Fruit fly (Drosophila melanogaster) whole organism, adult: ENCODE results near the gene CG7084.

ENCODE experiments used
- CG11617 ChIP-seq: fragments of 200-800 bp; sonication (Bioruptor generic); optimal IDR thresholded peaks from 2 replicates; lab custom pipeline; 2017; ENCODE audit warnings: mild to moderate bottlenecking, missing biosample characterization, missing genetic modification reagents, missing genetic modification characterization
- CG12768 ChIP-seq: fragments of 200-800 bp; sonication (Bioruptor generic); optimal IDR thresholded peaks from 2 replicates; lab custom pipeline; 2017; ENCODE audit warnings: missing biosample characterization, missing genetic modification characterization, mild to moderate bottlenecking, moderate library complexity, missing genetic modification reagents
- CG14711 ChIP-seq: fragments of 200-800 bp; sonication (Bioruptor generic); optimal IDR thresholded peaks from 2 replicates; lab custom pipeline; 2018; ENCODE audit warnings: missing biosample characterization, mild to moderate bottlenecking, missing genetic modification characterization, moderate library complexity
- CG1620 ChIP-seq: fragments of 200-800 bp; sonication (Bioruptor generic); optimal IDR thresholded peaks from 2 replicates; lab custom pipeline; 2016; ENCODE audit warnings: missing biosample characterization, missing genetic modification characterization
- CG33017 ChIP-seq: fragments of 200-800 bp; sonication (Bioruptor generic); optimal IDR thresholded peaks from 2 replicates; lab custom pipeline; 2018; ENCODE audit warnings: missing biosample characterization, mild to moderate bottlenecking, missing genetic modification characterization, moderate library complexity
- CG5204 ChIP-seq: fragments of 200-800 bp; sonication (Bioruptor generic); optimal IDR thresholded peaks from 2 replicates; lab custom pipeline; 2016; ENCODE audit warnings: missing biosample characterization, missing genetic modification characterization
- CG7045 ChIP-seq: fragments of 200-800 bp; sonication (Bioruptor generic); optimal IDR thresholded peaks from 2 replicates; lab custom pipeline; 2017; ENCODE audit warnings: missing biosample characterization, mild to moderate bottlenecking, missing genetic modification characterization
- CG7101 ChIP-seq: fragments of 200-800 bp; sonication (Bioruptor generic); optimal IDR thresholded peaks from 2 replicates; lab custom pipeline; 2018; ENCODE audit warnings: missing biosample characterization, mild to moderate bottlenecking, missing genetic modification characterization, moderate library complexity
- Clk ChIP-seq: fragments of 200-800 bp; sonication (Bioruptor generic); optimal IDR thresholded peaks from 2 replicates; lab custom pipeline; 2017; ENCODE audit warnings: missing biosample characterization, missing genetic modification characterization
- Crg-1 ChIP-seq: fragments of 200-800 bp; sonication (Bioruptor generic); optimal IDR thresholded peaks from 2 replicates; lab custom pipeline; 2016; ENCODE audit warnings: missing biosample characterization, missing genetic modification characterization
- Hr96 ChIP-seq: fragments of 200-800 bp; sonication (Bioruptor generic); optimal IDR thresholded peaks from 2 replicates; lab custom pipeline; 2016; ENCODE audit warnings: missing biosample characterization, missing genetic modification characterization
- Mnt ChIP-seq: fragments of 200-800 bp; sonication (Bioruptor generic); optimal IDR thresholded peaks from 2 replicates; lab custom pipeline; 2016; ENCODE audit warnings: missing biosample characterization, mild to moderate bottlenecking, missing genetic modification characterization
- bab1 ChIP-seq: fragments of 200-800 bp; sonication (Bioruptor generic); optimal IDR thresholded peaks from 3 replicates; lab custom pipeline; 2019; ENCODE audit warnings: missing biosample characterization, mild to moderate bottlenecking, missing genetic modification characterization, moderate library complexity
- cic ChIP-seq: fragments of 200-800 bp; sonication (Bioruptor generic); optimal IDR thresholded peaks from 2 replicates; lab custom pipeline; 2017; ENCODE audit warnings: missing biosample characterization, mild to moderate bottlenecking, missing genetic modification characterization, moderate library complexity
- cnc ChIP-seq, 2 experiments: fragments of >200 bp; optimal IDR thresholded peaks; 2 replicates each; lab custom pipeline; 2017
- kay ChIP-seq: fragments of 200-800 bp; sonication (Bioruptor generic); peaks from one replicate; lab custom pipeline; 2016; ENCODE audit warnings: missing biosample characterization, missing genetic modification characterization, borderline replicate concordance
- ovo ChIP-seq: fragments of 200-800 bp; sonication (Bioruptor generic); optimal IDR thresholded peaks from 2 replicates; lab custom pipeline; 2016; ENCODE audit warnings: missing biosample characterization, missing genetic modification characterization
- pad ChIP-seq: fragments of 200-800 bp; sonication (Bioruptor generic); optimal IDR thresholded peaks from 3 replicates; lab custom pipeline; 2017; ENCODE audit warnings: missing biosample characterization, missing genetic modification characterization, mild to moderate bottlenecking, moderate library complexity, missing genetic modification reagents
- tj ChIP-seq: fragments of 200-800 bp; sonication (Bioruptor generic); optimal IDR thresholded peaks from 3 replicates; lab custom pipeline; 2017; ENCODE audit warnings: missing biosample characterization, mild to moderate bottlenecking, missing genetic modification characterization, moderate library complexity
- toe ChIP-seq: fragments of 200-800 bp; sonication (Bioruptor generic); optimal IDR thresholded peaks from 2 replicates; lab custom pipeline; 2016; ENCODE audit warnings: missing biosample characterization, missing genetic modification characterization

CG7084 gene

DNA sequence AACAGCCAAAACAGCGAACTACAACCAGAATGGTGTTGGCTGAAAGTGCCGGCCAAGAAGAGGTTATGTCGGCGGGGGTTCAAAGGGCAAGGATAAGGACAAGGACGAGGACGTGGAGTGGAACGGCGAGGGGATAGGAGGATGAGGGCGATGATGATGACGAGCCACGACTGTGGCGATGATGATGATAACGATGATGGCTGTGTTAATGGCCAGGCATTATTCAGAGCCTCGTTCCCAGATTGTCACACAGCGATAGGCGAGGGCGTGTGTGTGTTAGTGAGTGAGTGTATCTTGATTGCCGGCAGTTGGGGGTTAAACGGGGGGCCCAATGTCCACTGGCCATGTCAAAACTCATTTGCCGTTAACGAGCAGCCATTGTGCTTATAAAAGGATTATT, 25.6 kb upstream of the CG7084 start:
- TF ChIP-seq toe (GFP tag; lab: Kevin White, UChicago) (no peak), ovo (no peak), cnc (optimal IDR thresholded peaks at IDR 0.05; lab: Kevin White, UChicago) (no peak), CG33017 (no peak), CG5204 (GFP tag; lab: Kevin White, UChicago) (no peak), cic (GFP tag; lab: Kevin White, UChicago) (no peak), kay (no peak), CG7045 (GFP tag; lab: Kevin White, UChicago) (no peak), Clk (no peak)

- TF ChIP-seq Clk (no peak), tj (GFP tag; lab: Kevin White, UChicago) (no peak), CG33017 (no peak), Hr96 (GFP tag; lab: Kevin White, UChicago) (no peak), CG11617 (GFP tag; lab: Kevin White, UChicago) (no peak), bab1 (no peak), CG14711 (tag; lab: Kevin White, UChicago) (no peak)
These were observed 11.1 kb upstream of the CG7084 start for dm6 chr3R:22287470-22287869.

DNA sequence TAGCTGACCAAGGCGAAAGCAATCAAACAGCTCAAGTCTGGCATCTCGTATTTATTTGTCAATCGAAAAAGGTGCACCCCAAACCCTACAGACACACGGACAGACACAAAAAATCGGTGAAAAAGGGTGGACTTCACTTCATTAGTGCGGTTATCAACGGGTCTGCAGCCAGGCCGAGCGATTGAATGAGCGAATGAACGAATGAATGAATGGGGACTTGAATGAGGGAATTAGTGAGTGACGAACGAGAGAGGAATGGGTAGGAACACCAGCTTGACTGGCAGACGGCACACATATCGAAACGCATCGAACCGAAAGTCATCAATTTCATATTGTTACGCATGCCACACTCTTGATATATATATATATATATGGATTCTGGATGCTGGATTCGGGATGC, 10.3 kb upstream of the CG7084 start:
- TF ChIP-seq CG5204 (GFP tag; lab: Kevin White, UChicago) = no peak
- no peak for TF ChIP-seq kay
- no peak for TF ChIP-seq CG33017
- no peak for TF ChIP-seq CG14711 (tag; lab: Kevin White, UChicago)
- TF ChIP-seq tj (GFP tag; lab: Kevin White, UChicago) = no peak
- no peak for TF ChIP-seq cnc (optimal IDR thresholded peaks at IDR 0.05; lab: Kevin White, UChicago)
- no peak for TF ChIP-seq pad
- TF ChIP-seq Hr96 (GFP tag; lab: Kevin White, UChicago) = no peak
- TF ChIP-seq CG1620 (GFP tag; lab: Kevin White, UChicago) = no peak
- no peak for TF ChIP-seq toe (GFP tag; lab: Kevin White, UChicago)
- TF ChIP-seq Crg-1 (GFP tag; lab: Kevin White, UChicago) = no peak
- TF ChIP-seq Mnt (GFP tag; lab: Kevin White, UChicago) = no peak
- TF ChIP-seq ovo = no peak
- no peak for TF ChIP-seq CG11617 (GFP tag; lab: Kevin White, UChicago)
- TF ChIP-seq bab1 = no peak
- TF ChIP-seq CG7101 (tag; lab: Kevin White, UChicago) = no peak
- TF ChIP-seq CG12768 = no peak
- TF ChIP-seq cic (GFP tag; lab: Kevin White, UChicago) = no peak
- no peak for TF ChIP-seq Clk
- TF ChIP-seq CG7045 (GFP tag; lab: Kevin White, UChicago) = no peak

dm6 chr3R:22300064-22300463, 1.5 kb downstream of the CG7084 start:
- TF ChIP-seq CG33017 (no peak), toe (GFP tag; lab: Kevin White, UChicago) (no peak), pad (no peak), bab1 (no peak), CG7045 (GFP tag; lab: Kevin White, UChicago) (no peak), Hr96 (GFP tag; lab: Kevin White, UChicago) (no peak), ovo (no peak), CG7101 (tag; lab: Kevin White, UChicago) (no peak), CG1620 (GFP tag; lab: Kevin White, UChicago) (no peak)

- TF ChIP-seq bab1 (no peak), CG7101 (tag; lab: Kevin White, UChicago) (no peak), CG11617 (GFP tag; lab: Kevin White, UChicago) (no peak), CG12768 (no peak), toe (GFP tag; lab: Kevin White, UChicago) (no peak), cic (GFP tag; lab: Kevin White, UChicago) (no peak), tj (GFP tag; lab: Kevin White, UChicago) (no peak), CG5204 (GFP tag; lab: Kevin White, UChicago) (no peak), Hr96 (GFP tag; lab: Kevin White, UChicago) (no peak), CG14711 (tag; lab: Kevin White, UChicago) (no peak), Clk (no peak), ovo (no peak), pad (no peak), kay (no peak), CG7045 (GFP tag; lab: Kevin White, UChicago) (no peak), Mnt (GFP tag; lab: Kevin White, UChicago) (no peak)
These were observed 25.4 kb downstream of the CG7084 start, which contains the start of gene CG34377 for dm6 chr3R:22323994-22324393. TSS of gene CG34377 (minus strand) at chr3R:22324094.

DNA sequence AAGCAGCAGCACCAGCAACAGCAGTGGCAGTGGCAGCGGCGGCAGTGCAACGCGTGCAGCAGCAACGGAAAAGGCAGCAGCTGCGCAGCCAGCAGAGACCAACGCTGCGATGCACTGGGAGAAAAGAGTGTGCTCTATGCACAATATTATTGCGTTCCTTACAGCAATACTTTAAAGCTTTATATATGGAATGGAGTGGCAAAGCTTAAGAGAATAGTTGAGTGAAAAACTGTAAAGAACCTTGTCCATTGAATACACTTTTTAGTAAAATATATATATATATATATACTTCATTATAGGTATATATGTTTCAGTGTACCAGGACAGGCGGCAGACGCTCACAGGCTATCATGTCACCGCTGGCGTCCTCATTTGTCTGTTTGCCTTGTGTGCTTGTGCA, 26.1 kb downstream of the CG7084 start:
- TF ChIP-seq Crg-1 (GFP tag; lab: Kevin White, UChicago) (no peak), CG33017 (no peak), cnc (optimal IDR thresholded peaks at IDR 0.05; lab: Kevin White, UChicago) (no peak), Mnt (GFP tag; lab: Kevin White, UChicago) (no peak), CG1620 (GFP tag; lab: Kevin White, UChicago) (no peak), kay (no peak), toe (GFP tag; lab: Kevin White, UChicago) (no peak), CG7101 (tag; lab: Kevin White, UChicago) (no peak), CG11617 (GFP tag; lab: Kevin White, UChicago) (no peak), CG12768 (no peak), CG7045 (GFP tag; lab: Kevin White, UChicago) (no peak), ovo (no peak), CG5204 (GFP tag; lab: Kevin White, UChicago) (no peak), pad (no peak), Hr96 (GFP tag; lab: Kevin White, UChicago) (no peak), CG14711 (tag; lab: Kevin White, UChicago) (no peak), Clk (no peak), cic (GFP tag; lab: Kevin White, UChicago) (no peak), bab1 (no peak), tj (GFP tag; lab: Kevin White, UChicago) (no peak)
